Worm (Caenorhabditis elegans) whole organism, early embryonic: ENCODE data around the gene rab-21.

Experiments used
- ama-1 ChIP-seq: fragments of 150-350 bp; optimal IDR thresholded peaks from 2 replicates; lab custom pipeline; 2014
- ceh-13 ChIP-seq: fragments of 200-800 bp; sonication (Bioruptor generic); optimal IDR thresholded peaks from 2 replicates; lab custom pipeline; 2018; ENCODE audit warnings: mild to moderate bottlenecking, missing genetic modification characterization, missing compliant biosample characterization
- flt-1 ChIP-seq: fragments of 200-800 bp; sonication (Bioruptor generic); IDR thresholded peaks from 2 replicates; pipeline ENCODE4 v1.3.6; 2022; ENCODE audit warnings: missing genetic modification characterization, missing compliant biosample characterization
- hmg-4 ChIP-seq: fragments of 200-800 bp; sonication (Bioruptor generic); optimal IDR thresholded peaks from 2 replicates; lab custom pipeline; 2018; ENCODE audit warnings: mild to moderate bottlenecking, missing genetic modification characterization, missing compliant biosample characterization

- TF ChIP-seq flt-1 (no peak), hmg-4 (GFP tag; lab: Kevin White, UChicago) (no peak), ama-1 (no peak), ceh-13 (GFP tag; lab: Kevin White, UChicago) (no peak)
Observed at ce11 chrII:8755270-8755669, 40.5 kb upstream of the rab-21 start, which contains the start of gene K08F8.7.
